Fruit fly (Drosophila melanogaster) whole organism, embryonic: ENCODE data around the gene Prim1.

Source experiments
- Atf6 ChIP-seq: fragments of 200-800 bp; sonication (Bioruptor generic); IDR thresholded peaks from 2 replicates; pipeline ENCODE4 v1.3.6; 2022; ENCODE audit warnings: missing biosample characterization, missing genetic modification characterization
- B-H2 ChIP-seq: fragments of 200-800 bp; sonication (Bioruptor generic); optimal IDR thresholded peaks from 2 replicates; lab custom pipeline; 2018; ENCODE audit warnings: missing biosample characterization, mild to moderate bottlenecking, missing genetic modification characterization
- C15 ChIP-seq: fragments of 200-800 bp; sonication (Bioruptor generic); IDR thresholded peaks from 3 replicates; pipeline ENCODE4 v1.3.6; 2022; ENCODE audit warnings: missing biosample characterization, missing genetic modification characterization
- CG11504 ChIP-seq: fragments of 200-800 bp; sonication (Bioruptor generic); optimal IDR thresholded peaks from 3 replicates; lab custom pipeline; 2019; ENCODE audit warnings: missing biosample characterization, mild to moderate bottlenecking, missing genetic modification characterization, moderate library complexity
- CG11695 ChIP-seq: fragments of 200-800 bp; sonication (Bioruptor generic); IDR thresholded peaks from 3 replicates; pipeline ENCODE4 v1.3.6; 2022; ENCODE audit warnings: missing biosample characterization, missing genetic modification characterization
- CG12104 ChIP-seq: fragments of 200-800 bp; sonication (Bioruptor generic); optimal IDR thresholded peaks from 3 replicates; lab custom pipeline; 2016; ENCODE audit warnings: missing biosample characterization, missing genetic modification characterization
- CG12659 ChIP-seq: fragments of 200-800 bp; sonication (Bioruptor generic); optimal IDR thresholded peaks from 3 replicates; lab custom pipeline; 2017; ENCODE audit warnings: mild to moderate bottlenecking, missing biosample characterization, missing genetic modification reagents, missing genetic modification characterization
- CG13775 ChIP-seq: fragments of 200-800 bp; sonication (Bioruptor generic); optimal IDR thresholded peaks from 3 replicates; lab custom pipeline; 2017; ENCODE audit warnings: missing biosample characterization, mild to moderate bottlenecking, missing genetic modification characterization
- CG14050 ChIP-seq: fragments of 200-800 bp; sonication (Bioruptor generic); IDR thresholded peaks from 3 replicates; pipeline ENCODE4 v1.3.6; 2022; ENCODE audit warnings: missing biosample characterization, missing genetic modification characterization
- CG14441 ChIP-seq: fragments of 200-800 bp; sonication (Bioruptor generic); IDR thresholded peaks from 2 replicates; pipeline ENCODE4 v1.3.6; 2022; ENCODE audit warnings: missing biosample characterization, missing genetic modification characterization
- CG1647 ChIP-seq: fragments of 200-800 bp; sonication (Bioruptor generic); optimal IDR thresholded peaks from 3 replicates; lab custom pipeline; 2016; ENCODE audit warnings: missing biosample characterization, missing genetic modification characterization
- CG17568 ChIP-seq: fragments of 200-800 bp; sonication (Bioruptor generic); optimal IDR thresholded peaks from 2 replicates; lab custom pipeline; 2018; ENCODE audit warnings: missing biosample characterization, mild to moderate bottlenecking, missing genetic modification characterization, moderate library complexity
- CG17802 ChIP-seq: fragments of 200-800 bp; sonication (Bioruptor generic); optimal IDR thresholded peaks from 2 replicates; lab custom pipeline; 2018; ENCODE audit warnings: missing biosample characterization, mild to moderate bottlenecking, missing genetic modification characterization, moderate library complexity
- CG4282 ChIP-seq: fragments of 200-800 bp; sonication (Bioruptor generic); optimal IDR thresholded peaks from 2 replicates; lab custom pipeline; 2016; ENCODE audit warnings: missing biosample characterization, missing genetic modification characterization
- CG4854 ChIP-seq: fragments of 200-800 bp; sonication (Bioruptor generic); optimal IDR thresholded peaks from 2 replicates; lab custom pipeline; 2016; ENCODE audit warnings: missing biosample characterization, missing genetic modification characterization, inconsistent platforms
- CG6175 ChIP-seq: fragments of 200-800 bp; sonication (Bioruptor generic); IDR thresholded peaks from 3 replicates; pipeline ENCODE4 v1.3.6; 2022; ENCODE audit warnings: missing biosample characterization, missing genetic modification characterization
- CG6654 ChIP-seq: fragments of 200-800 bp; sonication (Bioruptor generic); optimal IDR thresholded peaks from 2 replicates; lab custom pipeline; 2017; ENCODE audit warnings: missing biosample characterization, mild to moderate bottlenecking, missing genetic modification characterization
- CG6854 ChIP-seq: fragments of 200-800 bp; sonication (Bioruptor generic); optimal IDR thresholded peaks from 3 replicates; lab custom pipeline; 2017; ENCODE audit warnings: missing biosample characterization, mild to moderate bottlenecking, missing genetic modification characterization
- CG7556 ChIP-seq: fragments of 200-800 bp; sonication (Bioruptor generic); optimal IDR thresholded peaks from 2 replicates; lab custom pipeline; 2017; ENCODE audit warnings: missing biosample characterization, mild to moderate bottlenecking, missing genetic modification characterization
- CG8359 ChIP-seq: fragments of 200-800 bp; sonication (Bioruptor generic); optimal IDR thresholded peaks from 2 replicates; lab custom pipeline; 2017; ENCODE audit warnings: missing biosample characterization, mild to moderate bottlenecking, missing genetic modification characterization, borderline replicate concordance
- CG9215 ChIP-seq: fragments of 200-800 bp; sonication (Bioruptor generic); IDR thresholded peaks from 2 replicates; pipeline ENCODE4 v1.3.6; 2022; ENCODE audit warnings: missing biosample characterization, missing genetic modification characterization
- Ets97D ChIP-seq: fragments of 200-800 bp; sonication (Bioruptor generic); optimal IDR thresholded peaks from 3 replicates; lab custom pipeline; 2016; ENCODE audit warnings: missing biosample characterization, missing genetic modification characterization
- Meics ChIP-seq: fragments of 200-800 bp; sonication (Bioruptor generic); optimal IDR thresholded peaks from 2 replicates; lab custom pipeline; 2017; ENCODE audit warnings: missing biosample characterization, mild to moderate bottlenecking, missing genetic modification characterization
- Mrtf ChIP-seq: fragments of 200-800 bp; sonication (Bioruptor generic); IDR thresholded peaks from 3 replicates; pipeline ENCODE4 v1.3.6; 2022; ENCODE audit warnings: missing biosample characterization, missing genetic modification characterization
- NC2α ChIP-seq: fragments of 200-800 bp; sonication (Bioruptor generic); optimal IDR thresholded peaks from 2 replicates; lab custom pipeline; 2016; ENCODE audit warnings: missing biosample characterization, missing genetic modification characterization
- Neu2 ChIP-seq: fragments of 200-800 bp; sonication (Bioruptor generic); optimal IDR thresholded peaks from 3 replicates; lab custom pipeline; 2016; ENCODE audit warnings: missing biosample characterization, missing genetic modification characterization, borderline replicate concordance
- Spps ChIP-seq: fragments of 200-800 bp; sonication (Bioruptor generic); optimal IDR thresholded peaks from 2 replicates; lab custom pipeline; 2018; ENCODE audit warnings: missing biosample characterization, mild to moderate bottlenecking, missing genetic modification characterization
- az2 ChIP-seq: fragments of 200-800 bp; sonication (Bioruptor generic); optimal IDR thresholded peaks from 3 replicates; lab custom pipeline; 2016; ENCODE audit warnings: missing biosample characterization, missing genetic modification characterization
- bbx ChIP-seq: fragments of 200-800 bp; sonication (Bioruptor generic); IDR thresholded peaks from 2 replicates; pipeline ENCODE4 v1.3.6; 2022; ENCODE audit warnings: missing biosample characterization, missing genetic modification characterization; ENCODE audit not compliant: partially characterized antibody
- bowl ChIP-seq: fragments of 200-800 bp; sonication (Bioruptor generic); IDR thresholded peaks from 2 replicates; pipeline ENCODE4 v1.3.6; 2022; ENCODE audit warnings: missing biosample characterization, missing genetic modification characterization
- cas ChIP-seq: fragments of 200-800 bp; sonication (Bioruptor generic); IDR thresholded peaks from 2 replicates; pipeline ENCODE4 v1.3.6; 2022; ENCODE audit warnings: missing biosample characterization, missing genetic modification characterization
- chm ChIP-seq: fragments of 200-800 bp; sonication (Bioruptor generic); IDR thresholded peaks from 2 replicates; pipeline ENCODE4 v1.3.6; 2022; ENCODE audit warnings: missing biosample characterization, missing genetic modification characterization
- cwo ChIP-seq: fragments of 200-800 bp; sonication (Bioruptor generic); optimal IDR thresholded peaks from 3 replicates; lab custom pipeline; 2017; ENCODE audit warnings: missing biosample characterization, missing genetic modification characterization, mild to moderate bottlenecking, moderate library complexity, missing genetic modification reagents
- en ChIP-seq: fragments of 200-800 bp; sonication (Bioruptor generic); optimal IDR thresholded peaks from 2 replicates; lab custom pipeline; 2016; ENCODE audit warnings: missing biosample characterization, missing genetic modification characterization
- gsb ChIP-seq: fragments of 200-800 bp; sonication (Bioruptor generic); IDR thresholded peaks from 2 replicates; pipeline ENCODE4 v1.3.6; 2022; ENCODE audit warnings: missing biosample characterization, missing genetic modification characterization
- gt ChIP-seq: fragments of 200-800 bp; sonication (Bioruptor generic); IDR thresholded peaks from 2 replicates; pipeline ENCODE4 v1.3.6; 2022; ENCODE audit warnings: missing biosample characterization, missing genetic modification characterization
- lab ChIP-seq: fragments of 200-800 bp; sonication (Bioruptor generic); optimal IDR thresholded peaks from 3 replicates; lab custom pipeline; 2017; ENCODE audit warnings: missing biosample characterization, missing genetic modification characterization, mild to moderate bottlenecking, moderate library complexity, missing genetic modification reagents
- lov ChIP-seq, 2 experiments: fragments of 200-800 bp in 1 of 2; fragments of >200 bp in 1 of 2; sonication (Bioruptor generic) in 1 of 2; IDR thresholded peaks in 1 of 2; optimal IDR thresholded peaks in 1 of 2; 2 replicates in 1 of 2; 3 replicates in 1 of 2; pipeline versions ENCODE4 v1.3.6 to Lab custom; 2017 to 2022; ENCODE audit warnings: missing biosample characterization in 1 of 2, missing genetic modification characterization in 1 of 2
- mld ChIP-seq: fragments of 200-800 bp; sonication (Bioruptor generic); IDR thresholded peaks from 3 replicates; pipeline ENCODE4 v1.3.6; 2022; ENCODE audit warnings: missing biosample characterization, missing genetic modification characterization; ENCODE audit not compliant: partially characterized antibody
- otp ChIP-seq: fragments of 200-800 bp; sonication (Bioruptor generic); IDR thresholded peaks from 3 replicates; pipeline ENCODE4, ENCODE4 v1.3.6; 2022; ENCODE audit warnings: missing biosample characterization, missing genetic modification characterization
- pan ChIP-seq, 4 experiments: fragments of >200 bp in 3 of 4; fragments of 200-800 bp in 1 of 4; sonication (Bioruptor generic) in 1 of 4; optimal IDR thresholded peaks in 3 of 4; IDR thresholded peaks in 1 of 4; 2 replicates each; pipeline versions ENCODE4 v1.3.6 to Lab custom; 2017 to 2022; ENCODE audit warnings: missing biosample characterization in 2 of 4, missing genetic modification characterization in 2 of 4, mixed read lengths in 1 of 4
- repo ChIP-seq: fragments of 200-800 bp; sonication (Bioruptor generic); optimal IDR thresholded peaks from 2 replicates; lab custom pipeline; 2016; ENCODE audit warnings: missing biosample characterization, missing genetic modification characterization
- rib ChIP-seq: fragments of 200-800 bp; sonication (Bioruptor generic); IDR thresholded peaks from 2 replicates; pipeline ENCODE4 v1.3.6; 2022; ENCODE audit warnings: missing biosample characterization, missing genetic modification characterization
- sens-2 ChIP-seq: fragments of 200-800 bp; sonication (Bioruptor generic); IDR thresholded peaks from 2 replicates; pipeline ENCODE4 v1.3.6; 2022; ENCODE audit warnings: missing biosample characterization, missing genetic modification characterization
- sna ChIP-seq: fragments of 200-800 bp; sonication (Bioruptor generic); IDR thresholded peaks from 2 replicates; pipeline ENCODE4 v1.3.6; 2022; ENCODE audit warnings: missing biosample characterization, missing genetic modification characterization; ENCODE audit not compliant: partially characterized antibody
- stc ChIP-seq: fragments of 200-800 bp; sonication (Bioruptor generic); IDR thresholded peaks from 2 replicates; pipeline ENCODE4 v1.3.6; 2022; ENCODE audit warnings: missing biosample characterization, missing genetic modification characterization
- tgo ChIP-seq: fragments of 200-800 bp; sonication (Bioruptor generic); IDR thresholded peaks from 3 replicates; pipeline ENCODE4 v1.3.6; 2022; ENCODE audit warnings: missing biosample characterization, missing genetic modification characterization
- trem ChIP-seq: fragments of 200-800 bp; optimal IDR thresholded peaks from 3 replicates; lab custom pipeline; 2019; ENCODE audit warnings: missing biosample characterization, mild to moderate bottlenecking, missing genetic modification characterization, moderate library complexity
- wek ChIP-seq: fragments of 200-800 bp; sonication (Bioruptor generic); optimal IDR thresholded peaks from 3 replicates; lab custom pipeline; 2018; ENCODE audit warnings: missing biosample characterization, mild to moderate bottlenecking, missing genetic modification characterization, moderate library complexity

Prim1 gene

DNA sequence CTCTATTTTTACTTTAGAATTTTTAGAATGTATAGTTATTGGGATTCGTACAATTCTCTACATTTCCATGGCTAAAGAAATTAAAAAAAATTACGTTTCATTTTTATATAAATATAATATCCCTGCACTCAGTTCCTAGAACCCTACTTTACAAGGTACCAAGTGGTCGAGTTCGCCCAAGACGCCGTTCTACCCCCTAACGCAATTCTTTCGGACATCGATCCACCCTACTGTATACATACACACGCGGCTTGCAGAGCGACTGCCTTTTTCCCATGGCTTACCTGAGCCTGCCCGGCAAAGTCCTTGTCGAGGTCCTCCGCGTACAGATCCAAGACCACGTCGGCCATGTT, 25.4 kb upstream of the Prim1 start (continued):
- TF ChIP-seq chm (GFP tag; lab: Robert Waterston, UW) (no peak; the same call in 1 of the 2 replicates), CG12659 (GFP tag; lab: Kevin White, UChicago) (no peak), cas (GFP tag; lab: Robert Waterston, UW) (peak; percentile 29; the same call in 1 of the 2 replicates), Ets97D (GFP tag; lab: Kevin White, UChicago) (no peak), rib (GFP tag; lab: Robert Waterston, UW) (no peak), CG14441 (peak; percentile 56; the same call in 1 of the 2 replicates), CG12104 (GFP tag; lab: Kevin White, UChicago) (no peak), CG14050 (GFP tag; lab: Robert Waterston, UW) (no peak; the same call in 2 of the 3 replicates), sens-2 (no peak), B-H2 (no peak), Meics (GFP tag; lab: Kevin White, UChicago) (peak; percentile 51), gsb (no peak), CG13775 (GFP tag; lab: Kevin White, UChicago) (peak; percentile 11), tgo (GFP tag; lab: Robert Waterston, UW) (peak; percentile 46; the same call in 2 of the 3 replicates), CG17568 (GFP tag; lab: Kevin White, UChicago) (peak; percentile 99), CG4854 (GFP tag; lab: Kevin White, UChicago) (no peak), lab (GFP tag; lab: Kevin White, UChicago) (peak; percentile 8), Neu2 (GFP tag; lab: Kevin White, UChicago) (no peak), CG1647 (GFP tag; lab: Kevin White, UChicago) (no peak), wek (GFP tag; lab: Kevin White, UChicago) (no peak), CG9215 (GFP tag; lab: Robert Waterston, UW) (no peak), stc (no peak), NC2α (GFP tag; lab: Kevin White, UChicago) (no peak), cwo (GFP tag; lab: Kevin White, UChicago) (no peak), CG8359 (GFP tag; lab: Kevin White, UChicago) (no peak), bbx (no peak)
- TF ChIP-seq, all 482 proteins: peak for 52

DNA sequence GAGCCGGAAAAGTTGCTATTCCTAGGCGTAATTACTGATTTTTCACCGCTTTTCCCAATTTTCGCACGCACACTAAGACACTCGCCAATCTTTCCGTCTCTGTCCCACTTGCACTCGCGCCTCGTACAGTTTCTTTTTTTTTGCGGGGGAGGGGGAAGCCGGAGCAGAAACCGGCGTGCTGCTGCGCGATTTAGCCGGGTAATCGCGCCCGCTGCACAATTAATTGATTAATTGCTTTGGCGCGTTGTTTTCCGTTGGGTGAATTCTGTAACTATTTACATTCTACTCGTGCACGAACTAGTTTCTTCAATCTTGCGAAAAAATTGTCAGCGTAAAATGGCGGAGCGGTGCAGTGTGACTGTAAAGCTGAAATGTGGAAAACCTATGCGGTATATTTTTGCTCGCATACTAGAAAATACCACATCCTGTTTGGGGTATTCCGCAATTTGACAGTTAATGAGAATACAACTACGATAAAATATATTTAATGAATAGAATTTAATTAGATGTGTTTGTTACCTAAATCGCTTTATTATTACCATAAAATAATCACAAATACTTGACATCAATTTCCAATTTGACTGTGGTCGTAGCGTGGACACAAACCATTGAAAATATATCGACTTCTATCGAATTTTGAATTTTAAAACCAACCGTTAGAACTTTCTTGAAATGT, 24.8 kb upstream of the Prim1 start, which contains the start of gene Cpsf6:
Gene Cpsf6 (minus strand): TSS at position 362 of the 676 bp plus-strand sequence.
- TF ChIP-seq CG6175 (no peak), mld (GFP tag; lab: Robert Waterston, UW) (no peak), pan (optimal IDR thresholded peaks at IDR 0.05; lab: Kevin White, UChicago) (no peak), pan (GFP tag; optimal IDR thresholded peaks at IDR 0.05 in 1 of 2, IDR thresholded peaks at IDR 0.05 in 1 of 2) (peak in 1 of 2 experiments; percentile 60), CG11504 (tag; lab: Kevin White, UChicago) (peak; percentile 71), tgo (GFP tag; lab: Robert Waterston, UW) (peak; percentile 61; the same call in 2 of the 3 replicates), trem (tag; lab: Kevin White, UChicago) (peak; percentile 87), Mrtf (no peak; the same call in 2 of the 3 replicates), CG6654 (GFP tag; lab: Kevin White, UChicago) (no peak), otp (GFP tag; lab: Robert Waterston, UW) (no peak), bowl (GFP tag; lab: Robert Waterston, UW) (no peak), C15 (GFP tag; lab: Robert Waterston, UW) (no peak), gt (GFP tag; lab: Robert Waterston, UW) (no peak), lov (optimal IDR thresholded peaks at IDR 0.05; lab: Kevin White, UChicago) (no peak), lov (GFP tag; IDR thresholded peaks at IDR 0.05; lab: Robert Waterston, UW) (no peak), en (GFP tag; lab: Kevin White, UChicago) (no peak), CG17802 (tag; lab: Kevin White, UChicago) (peak; percentile 29), Spps (tag; lab: Kevin White, UChicago) (peak; percentile 38), repo (GFP tag; lab: Kevin White, UChicago) (no peak), Atf6 (GFP tag; lab: Robert Waterston, UW) (peak; percentile 64), CG6854 (GFP tag; lab: Kevin White, UChicago) (no peak), CG7556 (GFP tag; lab: Kevin White, UChicago) (no peak), az2 (peak; percentile 74), CG11695 (GFP tag; lab: Robert Waterston, UW) (peak; percentile 60; the same call in 2 of the 3 replicates), sna (no peak), CG4282 (GFP tag; lab: Kevin White, UChicago) (no peak), CG9215 (GFP tag; lab: Robert Waterston, UW) (peak; percentile 44; the same call in 1 of the 2 replicates)
